Worm (Caenorhabditis elegans): ENCODE measurements around the gene gfm-1.

gfm-1 gene

DNA sequence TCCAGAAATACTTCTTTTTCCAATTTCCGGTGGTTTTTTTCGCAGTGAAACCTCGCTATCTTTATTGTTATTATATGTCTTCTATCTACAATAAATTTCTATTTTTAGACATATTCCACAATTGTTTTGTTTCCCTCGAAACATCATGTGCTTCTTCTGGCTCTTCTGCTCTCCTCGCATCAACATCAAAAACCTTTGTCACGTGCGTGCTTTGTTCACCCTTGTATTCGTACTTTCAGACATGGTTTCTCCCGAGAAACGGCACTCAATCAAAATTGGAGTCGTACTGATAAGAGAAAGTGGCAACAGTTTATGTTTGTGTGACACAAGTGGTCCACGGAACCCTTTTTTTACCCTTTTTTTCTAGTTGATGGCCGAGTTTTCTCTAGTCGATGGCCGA is 39.5 kb upstream of the gfm-1 start (continued):
- no peak for TF ChIP-seq skn-1 (tag; optimal IDR thresholded peaks at IDR 0.05)
- TF ChIP-seq ceh-28 (tag; optimal IDR thresholded peaks at IDR 0.05), result no peak
- no peak for TF ChIP-seq fos-1 (tag; optimal IDR thresholded peaks at IDR 0.05)
- peak in 1 of 2 experiments; percentile 27 for TF ChIP-seq hif-1 (tag; optimal IDR thresholded peaks at IDR 0.05)
- TF ChIP-seq snpc-1.2 (GFP tag; IDR thresholded peaks at IDR 0.05), result no peak
- TF ChIP-seq ceh-82 (tag; optimal IDR thresholded peaks at IDR 0.05), result no peak
- TF ChIP-seq daf-16 (GFP tag; optimal IDR thresholded peaks at IDR 0.05), result peak in 1 of 2 experiments; percentile 84
- TF ChIP-seq daf-16 (tag; optimal IDR thresholded peaks at IDR 0.05), result peak; percentile 99
- TF ChIP-seq lin-29 (GFP tag; IDR thresholded peaks at IDR 0.05), result no peak
- no peak for TF ChIP-seq attf-4 (tag; optimal IDR thresholded peaks at IDR 0.05)
- peak; percentile 94 for TF ChIP-seq dve-1 (tag; optimal IDR thresholded peaks at IDR 0.05; ENCODE audit: insufficient read depth)
- TF ChIP-seq nhr-28 (tag; optimal IDR thresholded peaks at IDR 0.05), result peak; percentile 91
- TF ChIP-seq spr-1 (tag; optimal IDR thresholded peaks at IDR 0.05), result no peak
- no peak for TF ChIP-seq rbr-2 (tag; optimal IDR thresholded peaks at IDR 0.05)
- TF ChIP-seq ztf-7 (tag; optimal IDR thresholded peaks at IDR 0.05), result no peak
- no peak for TF ChIP-seq sdz-12 (GFP tag; optimal IDR thresholded peaks at IDR 0.05)
- TF ChIP-seq ceh-32 (tag; optimal IDR thresholded peaks at IDR 0.05; ENCODE audit: poor library complexity), result no peak
- TF ChIP-seq lsy-2 (tag; optimal IDR thresholded peaks at IDR 0.05), result no peak
- peak; percentile 90 for TF ChIP-seq hlh-11 (tag; optimal IDR thresholded peaks at IDR 0.05)
- no peak for TF ChIP-seq Y48G9A.11 (GFP tag; IDR thresholded peaks at IDR 0.05)
- peak; percentile 86 for TF ChIP-seq lin-1 (GFP tag; IDR thresholded peaks at IDR 0.05)
- TF ChIP-seq unc-62 (GFP tag; optimal IDR thresholded peaks at IDR 0.05 in 1 of 2), result peak in 1 of 2 experiments; percentile 92
- no peak for TF ChIP-seq unc-62 (tag; optimal IDR thresholded peaks at IDR 0.05)
- TF ChIP-seq T20F7.1 (GFP tag; optimal IDR thresholded peaks at IDR 0.05), result no peak
- no peak for TF ChIP-seq F37D6.2 (tag; optimal IDR thresholded peaks at IDR 0.05)
- TF ChIP-seq mdl-1 (tag; optimal IDR thresholded peaks at IDR 0.05), result peak in 1 of 2 experiments; percentile 67
- no peak for TF ChIP-seq aha-1 (tag)
- no peak for TF ChIP-seq lin-39 (tag; optimal IDR thresholded peaks at IDR 0.05)
- TF ChIP-seq lin-15B (tag; optimal IDR thresholded peaks at IDR 0.05), result no peak
- TF ChIP-seq nhr-102 (tag; optimal IDR thresholded peaks at IDR 0.05), result peak; percentile 80
- TF ChIP-seq mep-1 (tag; optimal IDR thresholded peaks at IDR 0.05), result peak; percentile 27
- no peak for TF ChIP-seq dmd-9 (GFP tag; IDR thresholded peaks at IDR 0.05)
- peak; percentile 45; the same call in 1 of the 2 replicates for TF ChIP-seq mxl-2 (GFP tag; conservative IDR thresholded peaks at IDR 0.05)
- TF ChIP-seq daf-19 (GFP tag; conservative IDR thresholded peaks at IDR 0.05), result no peak
- no peak for TF ChIP-seq ceh-44 (GFP tag; IDR thresholded peaks at IDR 0.05)
- no peak for TF ChIP-seq madf-5 (GFP tag; IDR thresholded peaks at IDR 0.05)
- TF ChIP-seq Y75B8A.6 (GFP tag; IDR thresholded peaks at IDR 0.05), result no peak
- TF ChIP-seq hmg-1.1 (GFP tag; IDR thresholded peaks at IDR 0.05), result no peak
- TF ChIP-seq snpc-4 (tag; optimal IDR thresholded peaks at IDR 0.05), result no peak
- no peak for TF ChIP-seq nhr-11 (tag; optimal IDR thresholded peaks at IDR 0.05)
- no peak for TF ChIP-seq nhr-25 (tag; optimal IDR thresholded peaks at IDR 0.05; ENCODE audit: borderline replicate concordance, insufficient read depth)
- 0 out of 2 replicates have a peak, but pooled peaks have one; percentile 52 for TF ChIP-seq mdt-29 (GFP tag; IDR thresholded peaks at IDR 0.05)
- TF ChIP-seq Y5F2A.4 (GFP tag; optimal IDR thresholded peaks at IDR 0.05), result no peak
- no peak for TF ChIP-seq spr-3 (GFP tag; optimal IDR thresholded peaks at IDR 0.05)
- peak; percentile 78 for TF ChIP-seq pqm-1 (tag; optimal IDR thresholded peaks at IDR 0.05)
- TF ChIP-seq dmd-6 (GFP tag; IDR thresholded peaks at IDR 0.05), result peak; percentile 93
- TF ChIP-seq duxl-1 (tag; optimal IDR thresholded peaks at IDR 0.05; ENCODE audit: poor library complexity), result no peak
- no peak for TF ChIP-seq F49E8.2 (tag; optimal IDR thresholded peaks at IDR 0.05; ENCODE audit: borderline replicate concordance)
- TF ChIP-seq saeg-2 (GFP tag; IDR thresholded peaks at IDR 0.05), result peak; percentile 15; the same call in 1 of the 2 replicates
- TF ChIP-seq nhr-42 (GFP tag; IDR thresholded peaks at IDR 0.05), result no peak
- TF ChIP-seq daf-8 (GFP tag; IDR thresholded peaks at IDR 0.05), result no peak
- TF ChIP-seq lim-7 (GFP tag; IDR thresholded peaks at IDR 0.05), result no peak

Measured in whole organism, L4 larva.